Worm (Caenorhabditis elegans): ENCODE results near the gene cki-2.
A peak's percentile ranks its signal among the peaks of the same experiment; 100 is the strongest.

Gene cki-2

ce11 chrII:7783467-7783959 is 32.8 kb upstream of the cki-2 start, which contains the start of gene skr-17:
Gene skr-17 (plus strand): TSS chrII:7783517.
- TF ChIP-seq dpl-1 (GFP tag; optimal IDR thresholded peaks at IDR 0.05) (peak in 1 of 3 experiments; percentile 33), efl-1 (optimal IDR thresholded peaks at IDR 0.05) (peak; percentile 18 to 59), efl-1 (GFP tag; optimal IDR thresholded peaks at IDR 0.05 in 1 of 2) (peak in 1 of 2 experiments; percentile 23), tlp-1 (tag; optimal IDR thresholded peaks at IDR 0.05) (no peak)

- TF ChIP-seq dsc-1 (tag; optimal IDR thresholded peaks at IDR 0.05) (no peak), nhr-90 (tag; optimal IDR thresholded peaks at IDR 0.05; ENCODE audit: poor library complexity) (no peak), Y116A8C.19 (tag; optimal IDR thresholded peaks at IDR 0.05; ENCODE audit: borderline replicate concordance) (no peak), ces-1 (GFP tag; optimal IDR thresholded peaks at IDR 0.05) (no peak), nhr-76 (tag; optimal IDR thresholded peaks at IDR 0.05) (no peak), grh-1 (GFP tag; IDR thresholded peaks at IDR 0.05) (no peak), elt-3 (tag; optimal IDR thresholded peaks at IDR 0.05) (peak in 1 of 6 experiments; percentile 63), efl-3 (GFP tag; optimal IDR thresholded peaks at IDR 0.05) (no peak), zip-4 (GFP tag; optimal IDR thresholded peaks at IDR 0.05) (no peak), nhr-12 (tag; optimal IDR thresholded peaks at IDR 0.05) (no peak), sptf-1 (tag; optimal IDR thresholded peaks at IDR 0.05) (no peak), lin-14 (GFP tag; optimal IDR thresholded peaks at IDR 0.05) (peak; percentile 31), sox-4 (tag; optimal IDR thresholded peaks at IDR 0.05) (no peak), irx-1 (tag; optimal IDR thresholded peaks at IDR 0.05) (no peak), ceh-88 (GFP tag; IDR thresholded peaks at IDR 0.05) (no peak), dpl-1 (GFP tag; optimal IDR thresholded peaks at IDR 0.05) (no peak), nhr-85 (tag) (peak; percentile 75), nhr-71 (tag; optimal IDR thresholded peaks at IDR 0.05) (peak; percentile 14), mep-1 (tag; optimal IDR thresholded peaks at IDR 0.05) (no peak), F16B12.6 (tag; optimal IDR thresholded peaks at IDR 0.05) (no peak), lin-13 (GFP tag; optimal IDR thresholded peaks at IDR 0.05) (no peak), nhr-77 (tag; optimal IDR thresholded peaks at IDR 0.05) (no peak), fkh-4 (tag; optimal IDR thresholded peaks at IDR 0.05; ENCODE audit: borderline replicate concordance) (no peak)
Observed at ce11 chrII:7789605-7790004, 26.7 kb upstream of the cki-2 start.

- TF ChIP-seq rnt-1 (tag; optimal IDR thresholded peaks at IDR 0.05) (no peak), snpc-4 (tag; optimal IDR thresholded peaks at IDR 0.05) (no peak), C16A3.4 (tag; optimal IDR thresholded peaks at IDR 0.05) (no peak), nhr-20 (tag; optimal IDR thresholded peaks at IDR 0.05) (peak; percentile 39), swsn-7 (tag; optimal IDR thresholded peaks at IDR 0.05) (peak; percentile 9), F16B12.6 (tag; optimal IDR thresholded peaks at IDR 0.05) (no peak), blmp-1 (tag; optimal IDR thresholded peaks at IDR 0.05) (peak; percentile 83), nhr-237 (tag; optimal IDR thresholded peaks at IDR 0.05) (no peak), efl-1 (optimal IDR thresholded peaks at IDR 0.05) (no peak), efl-1 (GFP tag; optimal IDR thresholded peaks at IDR 0.05 in 1 of 2) (peak in 1 of 2 experiments; percentile 47), nhr-71 (tag; optimal IDR thresholded peaks at IDR 0.05) (peak; percentile 33), nhr-47 (tag; optimal IDR thresholded peaks at IDR 0.05) (peak; percentile 41), hlh-4 (tag; optimal IDR thresholded peaks at IDR 0.05) (no peak), nhr-76 (tag; optimal IDR thresholded peaks at IDR 0.05) (no peak), mdl-1 (tag; optimal IDR thresholded peaks at IDR 0.05) (no peak), lin-39 (tag; optimal IDR thresholded peaks at IDR 0.05) (no peak), grh-1 (GFP tag; IDR thresholded peaks at IDR 0.05) (peak; percentile 48), snu-23 (GFP tag; optimal IDR thresholded peaks at IDR 0.05) (peak; percentile 38), lin-35 (GFP tag; optimal IDR thresholded peaks at IDR 0.05) (peak in 1 of 2 experiments; percentile 23), lsy-2 (tag; optimal IDR thresholded peaks at IDR 0.05) (peak in 1 of 2 experiments; percentile 18), nhr-19 (GFP tag; conservative IDR thresholded peaks at IDR 0.05) (peak; percentile 19; the same call in 1 of the 2 replicates), pqm-1 (tag; optimal IDR thresholded peaks at IDR 0.05) (no peak), nhr-90 (tag; optimal IDR thresholded peaks at IDR 0.05; ENCODE audit: poor library complexity) (peak; percentile 32), ceh-63 (GFP tag; optimal IDR thresholded peaks at IDR 0.05) (no peak), jun-1 (tag; optimal IDR thresholded peaks at IDR 0.05) (no peak), nhr-85 (tag) (peak; percentile 66), ama-1 (optimal IDR thresholded peaks at IDR 0.05) (peak; percentile 77), xbp-1 (tag; optimal IDR thresholded peaks at IDR 0.05) (peak; percentile 5), lin-14 (GFP tag; optimal IDR thresholded peaks at IDR 0.05) (peak; percentile 50)
Observed at ce11 chrII:7790324-7790898, 25.9 kb upstream of the cki-2 start, which contains the start of gene srlf-1. Gene srlf-1 (plus strand): TSS chrII:7790591.

Data from whole organism, L1 larva.